Fruit fly (Drosophila melanogaster): ENCODE results near the gene IleRS-m.

dm6 chr3L:16143685-16144539, 43.8 kb downstream of the IleRS-m start, which contains the start of gene CG32152:
- no peak for TF ChIP-seq Dll (optimal IDR thresholded peaks at IDR 0.05)
- TF ChIP-seq CG8478 (optimal IDR thresholded peaks at IDR 0.05), result no peak

Measured in whole organism.